Fruit fly (Drosophila melanogaster) whole organism, embryonic: ENCODE data around the gene CG3097.

Experiments
- CG11695 ChIP-seq: fragments of 200-800 bp; sonication (Bioruptor generic); IDR thresholded peaks from 3 replicates; pipeline ENCODE4 v1.3.6; 2022; ENCODE audit warnings: missing biosample characterization, missing genetic modification characterization
- CG12659 ChIP-seq: fragments of 200-800 bp; sonication (Bioruptor generic); optimal IDR thresholded peaks from 3 replicates; lab custom pipeline; 2017; ENCODE audit warnings: mild to moderate bottlenecking, missing biosample characterization, missing genetic modification reagents, missing genetic modification characterization
- CG30020 ChIP-seq: fragments of 200-800 bp; optimal IDR thresholded peaks from 2 replicates; lab custom pipeline; 2019; ENCODE audit warnings: missing biosample characterization, mild to moderate bottlenecking, missing genetic modification characterization, moderate library complexity
- CG9797 ChIP-seq: fragments of 200-800 bp; sonication (Bioruptor generic); optimal IDR thresholded peaks from 3 replicates; lab custom pipeline; 2018; ENCODE audit warnings: missing biosample characterization, mild to moderate bottlenecking, missing genetic modification characterization
- Hmr ChIP-seq: fragments of 200-800 bp; sonication (Bioruptor generic); optimal IDR thresholded peaks from 3 replicates; lab custom pipeline; 2017; ENCODE audit warnings: mild to moderate bottlenecking, missing biosample characterization, missing genetic modification reagents, missing genetic modification characterization
- Hr39 ChIP-seq: fragments of >200 bp; optimal IDR thresholded peaks from 2 replicates; lab custom pipeline; 2017
- cad ChIP-seq: fragments of >200 bp; optimal IDR thresholded peaks from 2 replicates; lab custom pipeline; 2017; ENCODE audit warnings: missing biosample characterization, missing genetic modification characterization
- prd ChIP-seq, 3 experiments: fragments of >200 bp in 2 of 3; fragments of 200-800 bp in 1 of 3; sonication (Bioruptor generic) in 1 of 3; optimal IDR thresholded peaks in 2 of 3; IDR thresholded peaks in 1 of 3; 2 replicates in 2 of 3; 3 replicates in 1 of 3; pipeline versions ENCODE4 v1.3.6 to Lab custom; 2017 to 2022; ENCODE audit warnings: missing biosample characterization in 1 of 3, missing genetic modification characterization in 1 of 3
- ssp ChIP-seq: fragments of 200-800 bp; sonication (Bioruptor generic); IDR thresholded peaks from 2 replicates; pipeline ENCODE4 v1.3.6; 2022; ENCODE audit warnings: missing biosample characterization, missing genetic modification characterization
- usp ChIP-seq: fragments of >200 bp; optimal IDR thresholded peaks from 2 replicates; lab custom pipeline; 2017; ENCODE audit warnings: missing biosample characterization, missing genetic modification characterization

DNA sequence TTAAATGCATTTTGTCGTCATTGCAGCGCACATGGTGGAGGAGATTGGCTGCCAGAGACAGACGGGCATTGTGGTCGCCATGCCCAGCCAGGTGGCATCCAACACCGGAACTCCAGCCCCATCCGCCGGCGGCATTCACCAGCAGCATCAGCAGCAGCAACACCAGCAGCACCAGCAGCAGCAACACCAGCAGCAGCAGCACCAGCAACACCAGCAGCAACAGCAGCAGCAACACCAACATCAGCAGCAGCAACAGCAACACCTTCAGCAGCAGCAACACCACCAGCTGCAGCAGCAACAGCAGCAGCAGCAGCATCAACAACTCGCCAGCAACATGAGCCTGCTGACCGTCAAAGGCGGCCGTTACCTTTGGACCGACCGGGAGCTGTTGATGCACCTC lies 17.7 kb downstream of the CG3097 start:
- no peak for TF ChIP-seq CG11695 (GFP tag; lab: Robert Waterston, UW)
- TF ChIP-seq ssp (GFP tag; lab: Robert Waterston, UW) = no peak
- no peak for TF ChIP-seq CG9797 (GFP tag; lab: Kevin White, UChicago)
- TF ChIP-seq CG30020 (tag; lab: Kevin White, UChicago) = no peak
- no peak for TF ChIP-seq Hr39
- TF ChIP-seq CG12659 = no peak
- no peak for TF ChIP-seq usp
- TF ChIP-seq Hmr (GFP tag; lab: Kevin White, UChicago) = no peak
- no peak for TF ChIP-seq prd (optimal IDR thresholded peaks at IDR 0.05; lab: Kevin White, UChicago)
- TF ChIP-seq prd (GFP tag; IDR thresholded peaks at IDR 0.05; lab: Robert Waterston, UW) = no peak
- TF ChIP-seq cad (GFP tag; lab: Kevin White, UChicago) = no peak
